Fruit fly (Drosophila melanogaster): ENCODE data around the gene Ripalpha.

Gene Ripalpha

DNA sequence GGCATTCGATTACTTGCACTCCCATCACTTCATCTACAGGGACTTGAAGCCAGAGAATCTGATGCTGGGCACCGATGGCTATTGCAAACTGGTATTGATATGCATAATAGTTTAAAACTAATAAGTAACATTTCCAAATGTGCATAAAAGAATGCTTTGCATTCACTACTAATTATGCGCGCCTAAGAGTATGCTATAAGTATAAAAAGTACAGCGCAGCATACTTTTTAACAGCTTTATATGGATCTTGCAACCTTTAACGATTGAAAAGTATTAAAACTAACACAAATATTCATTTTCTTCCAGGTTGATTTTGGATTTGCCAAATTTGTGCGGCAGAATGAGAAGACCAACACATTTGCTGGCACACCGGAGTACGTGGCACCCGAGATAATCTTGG, 46.4 kb downstream of the Ripalpha start:
- TF ChIP-seq noc (tag; optimal IDR thresholded peaks at IDR 0.05): no peak
